Fruit fly (Drosophila melanogaster): Measurements from ENCODE around the gene Kap3.

- TF ChIP-seq h (optimal IDR thresholded peaks at IDR 0.05) (no peak), Myc (optimal IDR thresholded peaks at IDR 0.05) (no peak), Sin3A (optimal IDR thresholded peaks at IDR 0.05) (no peak), ttk (optimal IDR thresholded peaks at IDR 0.05) (no peak)
Measured at dm6 chrX:11359081-11359481, 19.2 kb upstream of the Kap3 start, which contains the start of gene Pa1.
